Fruit fly (Drosophila melanogaster) whole organism, embryonic: ENCODE data around the gene Trim9.

ENCODE experiments used
- Atf3 ChIP-seq: fragments of 200-800 bp; sonication (Bioruptor generic); optimal IDR thresholded peaks from 3 replicates; lab custom pipeline; 2016; ENCODE audit warnings: missing biosample characterization, missing genetic modification characterization
- CG10274 ChIP-seq: fragments of 200-800 bp; sonication (Bioruptor generic); optimal IDR thresholded peaks from 3 replicates; lab custom pipeline; 2017; ENCODE audit warnings: missing biosample characterization, mild to moderate bottlenecking, missing genetic modification characterization
- CG10321 ChIP-seq: fragments of 200-800 bp; sonication (Bioruptor generic); IDR thresholded peaks from 2 replicates; pipeline ENCODE4 v1.3.6; 2022; ENCODE audit warnings: missing biosample characterization, missing genetic modification characterization
- CG10565 ChIP-seq: fragments of 200-800 bp; sonication (Bioruptor generic); optimal IDR thresholded peaks from 3 replicates; lab custom pipeline; 2016; ENCODE audit warnings: missing biosample characterization, mild to moderate bottlenecking, missing genetic modification characterization
- CG12071 ChIP-seq: fragments of 200-800 bp; sonication (Bioruptor generic); optimal IDR thresholded peaks from 3 replicates; lab custom pipeline; 2018; ENCODE audit warnings: missing biosample characterization, mild to moderate bottlenecking, missing genetic modification characterization
- CG13424 ChIP-seq: fragments of 200-800 bp; sonication (Bioruptor generic); optimal IDR thresholded peaks from 2 replicates; lab custom pipeline; 2019; ENCODE audit warnings: missing biosample characterization, mild to moderate bottlenecking, missing genetic modification characterization, moderate library complexity
- CG13624 ChIP-seq: fragments of 200-800 bp; sonication (Bioruptor generic); optimal IDR thresholded peaks from 2 replicates; lab custom pipeline; 2016; ENCODE audit warnings: missing biosample characterization, missing genetic modification characterization
- CG16815 ChIP-seq: fragments of 200-800 bp; sonication (Bioruptor generic); optimal IDR thresholded peaks from 3 replicates; lab custom pipeline; 2017; ENCODE audit warnings: missing biosample characterization, mild to moderate bottlenecking, missing genetic modification characterization
- CG17328 ChIP-seq: fragments of 200-800 bp; sonication (Bioruptor generic); IDR thresholded peaks from 2 replicates; pipeline ENCODE4 v1.3.6; 2022; ENCODE audit warnings: missing biosample characterization, missing genetic modification characterization
- CG30403 ChIP-seq: fragments of 200-800 bp; sonication (Bioruptor generic); optimal IDR thresholded peaks from 3 replicates; lab custom pipeline; 2016; ENCODE audit warnings: missing biosample characterization, missing genetic modification characterization
- CG5953 ChIP-seq: fragments of 200-800 bp; sonication (Bioruptor generic); IDR thresholded peaks from 2 replicates; pipeline ENCODE4 v1.3.6; 2022; ENCODE audit warnings: missing biosample characterization, missing genetic modification characterization
- CG6791 ChIP-seq: fragments of 200-800 bp; sonication (Bioruptor generic); IDR thresholded peaks from 3 replicates; pipeline ENCODE4 v1.3.6; 2022; ENCODE audit warnings: missing biosample characterization, missing genetic modification characterization; ENCODE audit not compliant: partially characterized antibody
- CG7271 ChIP-seq: fragments of 200-800 bp; sonication (Bioruptor generic); optimal IDR thresholded peaks from 2 replicates; lab custom pipeline; 2018; ENCODE audit warnings: missing biosample characterization, mild to moderate bottlenecking, missing genetic modification characterization, moderate library complexity
- CG7556 ChIP-seq: fragments of 200-800 bp; sonication (Bioruptor generic); optimal IDR thresholded peaks from 2 replicates; lab custom pipeline; 2017; ENCODE audit warnings: missing biosample characterization, mild to moderate bottlenecking, missing genetic modification characterization
- CG7786 ChIP-seq: fragments of 200-800 bp; sonication (Bioruptor generic); optimal IDR thresholded peaks from 2 replicates; lab custom pipeline; 2016; ENCODE audit warnings: missing biosample characterization, missing genetic modification characterization
- CG9437 ChIP-seq: fragments of 200-800 bp; sonication (Bioruptor generic); optimal IDR thresholded peaks from 2 replicates; lab custom pipeline; 2018; ENCODE audit warnings: missing biosample characterization, mild to moderate bottlenecking, missing genetic modification characterization
- Dip3 ChIP-seq: fragments of 200-800 bp; sonication (Bioruptor generic); optimal IDR thresholded peaks from 3 replicates; lab custom pipeline; 2016; ENCODE audit warnings: missing biosample characterization, missing genetic modification characterization
- E2f1 ChIP-seq: fragments of 200-800 bp; sonication (Bioruptor generic); IDR thresholded peaks from 2 replicates; pipeline ENCODE4 v1.3.6; 2022; ENCODE audit warnings: missing biosample characterization, missing genetic modification characterization
- HHEX ChIP-seq: fragments of 200-800 bp; sonication (Bioruptor generic); optimal IDR thresholded peaks from 3 replicates; lab custom pipeline; 2017; ENCODE audit warnings: missing biosample characterization, mild to moderate bottlenecking, missing genetic modification characterization, missing genetic modification reagents
- HLHmδ ChIP-seq: fragments of 200-800 bp; sonication (Bioruptor generic); optimal IDR thresholded peaks from 2 replicates; lab custom pipeline; 2018; ENCODE audit warnings: missing biosample characterization, mild to moderate bottlenecking, missing genetic modification characterization, moderate library complexity
- Hey ChIP-seq: fragments of 200-800 bp; sonication (Bioruptor generic); optimal IDR thresholded peaks from 3 replicates; lab custom pipeline; 2018; ENCODE audit warnings: missing biosample characterization, mild to moderate bottlenecking, missing genetic modification characterization
- Mad ChIP-seq: fragments of 200-800 bp; sonication (Bioruptor generic); optimal IDR thresholded peaks from 2 replicates; lab custom pipeline; 2016; ENCODE audit warnings: missing biosample characterization, missing genetic modification characterization
- NC2β ChIP-seq: fragments of 200-800 bp; sonication (Bioruptor generic); optimal IDR thresholded peaks from 2 replicates; lab custom pipeline; 2016; ENCODE audit warnings: missing biosample characterization, missing genetic modification characterization
- Neu2 ChIP-seq: fragments of 200-800 bp; sonication (Bioruptor generic); optimal IDR thresholded peaks from 3 replicates; lab custom pipeline; 2016; ENCODE audit warnings: missing biosample characterization, missing genetic modification characterization, borderline replicate concordance
- Nf-YA ChIP-seq: fragments of 200-800 bp; sonication (Bioruptor generic); IDR thresholded peaks from 2 replicates; pipeline ENCODE4 v1.3.6; 2022; ENCODE audit warnings: missing biosample characterization, missing genetic modification characterization
- Sox100B ChIP-seq: fragments of 200-800 bp; sonication (Bioruptor generic); optimal IDR thresholded peaks from 3 replicates; lab custom pipeline; 2018; ENCODE audit warnings: missing biosample characterization, mild to moderate bottlenecking, missing genetic modification characterization
- ac ChIP-seq: fragments of 200-800 bp; sonication (Bioruptor generic); optimal IDR thresholded peaks from 3 replicates; lab custom pipeline; 2017; ENCODE audit warnings: missing biosample characterization, mild to moderate bottlenecking, missing genetic modification characterization
- cato ChIP-seq: fragments of 200-800 bp; sonication (Bioruptor generic); optimal IDR thresholded peaks from 2 replicates; lab custom pipeline; 2016; ENCODE audit warnings: missing biosample characterization, missing genetic modification characterization, borderline replicate concordance
- chm ChIP-seq: fragments of 200-800 bp; sonication (Bioruptor generic); IDR thresholded peaks from 2 replicates; pipeline ENCODE4 v1.3.6; 2022; ENCODE audit warnings: missing biosample characterization, missing genetic modification characterization
- crc ChIP-seq: fragments of 200-800 bp; sonication (Bioruptor generic); optimal IDR thresholded peaks from 2 replicates; lab custom pipeline; 2016; ENCODE audit warnings: missing biosample characterization, missing genetic modification characterization
- ewg ChIP-seq: fragments of 200-800 bp; sonication (Bioruptor generic); optimal IDR thresholded peaks from 3 replicates; lab custom pipeline; 2017; ENCODE audit warnings: mild to moderate bottlenecking, missing biosample characterization, missing genetic modification reagents, missing genetic modification characterization
- fd3F ChIP-seq: fragments of 200-800 bp; sonication (Bioruptor generic); optimal IDR thresholded peaks from 2 replicates; lab custom pipeline; 2018; ENCODE audit warnings: missing biosample characterization, mild to moderate bottlenecking, missing genetic modification characterization, moderate library complexity
- fd64A ChIP-seq: fragments of 200-800 bp; sonication (Bioruptor generic); optimal IDR thresholded peaks from 3 replicates; lab custom pipeline; 2018; ENCODE audit warnings: missing biosample characterization, mild to moderate bottlenecking, missing genetic modification characterization
- fd96Cb ChIP-seq: fragments of 200-800 bp; sonication (Bioruptor generic); optimal IDR thresholded peaks from 2 replicates; lab custom pipeline; 2018; ENCODE audit warnings: missing biosample characterization, mild to moderate bottlenecking, missing genetic modification characterization, moderate library complexity
- fu2 ChIP-seq: fragments of 200-800 bp; sonication (Bioruptor generic); optimal IDR thresholded peaks from 2 replicates; lab custom pipeline; 2016; ENCODE audit warnings: missing biosample characterization, missing genetic modification characterization
- kni ChIP-seq: fragments of 200-800 bp; sonication (Bioruptor generic); optimal IDR thresholded peaks from 3 replicates; lab custom pipeline; 2017; ENCODE audit warnings: mild to moderate bottlenecking, missing biosample characterization, missing genetic modification reagents, missing genetic modification characterization
- mirr ChIP-seq: fragments of 200-800 bp; sonication (Bioruptor generic); optimal IDR thresholded peaks from 3 replicates; lab custom pipeline; 2018; ENCODE audit warnings: missing biosample characterization, mild to moderate bottlenecking, missing genetic modification characterization
- nmo ChIP-seq: fragments of 200-800 bp; sonication (Bioruptor generic); optimal IDR thresholded peaks from 2 replicates; lab custom pipeline; 2018; ENCODE audit warnings: missing biosample characterization, mild to moderate bottlenecking, missing genetic modification characterization, moderate library complexity
- pros ChIP-seq: fragments of 200-800 bp; sonication (Bioruptor generic); optimal IDR thresholded peaks from 3 replicates; lab custom pipeline; 2019; ENCODE audit warnings: missing biosample characterization, mild to moderate bottlenecking, missing genetic modification characterization, moderate library complexity
- pum ChIP-seq: fragments of 200-800 bp; sonication (Bioruptor generic); optimal IDR thresholded peaks from 2 replicates; lab custom pipeline; 2016; ENCODE audit warnings: missing biosample characterization, missing genetic modification characterization
- sd ChIP-seq: fragments of 200-800 bp; sonication (Bioruptor generic); optimal IDR thresholded peaks from 3 replicates; lab custom pipeline; 2018; ENCODE audit warnings: missing biosample characterization, mild to moderate bottlenecking, missing genetic modification characterization, moderate library complexity
- sna ChIP-seq: fragments of 200-800 bp; sonication (Bioruptor generic); IDR thresholded peaks from 2 replicates; pipeline ENCODE4 v1.3.6; 2022; ENCODE audit warnings: missing biosample characterization, missing genetic modification characterization; ENCODE audit not compliant: partially characterized antibody
- sob ChIP-seq: fragments of 200-800 bp; sonication (Bioruptor generic); IDR thresholded peaks from 2 replicates; pipeline ENCODE4 v1.3.6; 2022; ENCODE audit warnings: missing biosample characterization, missing genetic modification characterization
- tgo ChIP-seq: fragments of 200-800 bp; sonication (Bioruptor generic); IDR thresholded peaks from 3 replicates; pipeline ENCODE4 v1.3.6; 2022; ENCODE audit warnings: missing biosample characterization, missing genetic modification characterization
- tin ChIP-seq: fragments of 200-800 bp; sonication (Bioruptor generic); optimal IDR thresholded peaks from 3 replicates; lab custom pipeline; 2016; ENCODE audit warnings: missing biosample characterization, missing genetic modification characterization
- tup ChIP-seq: fragments of 200-800 bp; sonication (Bioruptor generic); optimal IDR thresholded peaks from 2 replicates; lab custom pipeline; 2016; ENCODE audit warnings: missing biosample characterization, mild to moderate bottlenecking, missing genetic modification characterization, moderate library complexity
- wdn ChIP-seq: fragments of 200-800 bp; sonication (Bioruptor generic); IDR thresholded peaks from 2 replicates; pipeline ENCODE4 v1.3.6; 2022; ENCODE audit warnings: missing biosample characterization, missing genetic modification characterization
- zen2 ChIP-seq: fragments of 200-800 bp; sonication (Bioruptor generic); IDR thresholded peaks from 3 replicates; pipeline ENCODE4 v1.3.6; 2022; ENCODE audit warnings: missing biosample characterization, missing genetic modification characterization; ENCODE audit not compliant: partially characterized antibody
- zf30C ChIP-seq: fragments of 200-800 bp; sonication (Bioruptor generic); optimal IDR thresholded peaks from 3 replicates; lab custom pipeline; 2018; ENCODE audit warnings: missing biosample characterization, mild to moderate bottlenecking, missing genetic modification characterization

Trim9 gene

DNA sequence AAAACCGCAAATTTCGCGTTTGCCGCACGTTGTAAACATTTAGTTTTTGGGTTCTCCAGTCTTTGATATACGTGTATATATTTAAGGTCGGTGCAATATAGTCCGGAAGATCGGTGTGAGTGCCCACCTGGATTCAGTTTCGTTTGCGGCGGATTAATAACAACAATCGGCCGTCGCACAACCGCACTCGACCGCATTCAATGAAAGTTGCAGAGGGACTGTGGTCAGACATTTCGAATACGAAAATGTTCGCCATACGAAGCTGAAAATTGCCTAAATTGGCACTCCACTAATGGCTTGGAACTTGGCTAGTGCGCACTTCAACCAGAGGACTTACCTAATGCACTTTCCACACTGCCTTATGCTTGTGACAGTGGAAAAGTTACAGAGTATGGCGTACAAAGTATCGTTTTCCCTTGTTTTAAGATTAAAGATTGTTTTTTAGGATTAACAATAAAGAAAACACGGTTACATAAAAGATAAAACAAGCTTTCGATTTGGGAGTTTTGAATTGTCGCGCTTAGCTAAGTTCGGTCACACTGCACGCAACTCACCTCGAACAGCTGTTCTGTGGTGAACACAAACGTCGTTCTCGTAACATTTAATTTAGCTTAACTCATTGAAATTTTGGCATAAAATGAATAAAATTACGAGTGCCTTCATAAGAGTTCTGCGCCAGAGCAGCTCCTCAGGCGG lies 38.0 kb upstream of the Trim9 start, which contains the start of the genes Myo31DF and CG6094 (continued):
- TF ChIP-seq fu2 (peak; percentile 43), zf30C (GFP tag; lab: Kevin White, UChicago) (no peak), fd3F (GFP tag; lab: Kevin White, UChicago) (no peak), CG10321 (no peak; the same call in 1 of the 2 replicates), pum (GFP tag; lab: Kevin White, UChicago) (peak; percentile 21), zen2 (GFP tag; lab: Robert Waterston, UW) (no peak), CG13424 (tag; lab: Kevin White, UChicago) (peak; percentile 30), fd96Cb (tag; lab: Kevin White, UChicago) (no peak), Nf-YA (GFP tag; lab: Robert Waterston, UW) (no peak), Mad (GFP tag; lab: Kevin White, UChicago) (peak; percentile 46), ewg (GFP tag; lab: Kevin White, UChicago) (peak; percentile 41), Sox100B (GFP tag; lab: Kevin White, UChicago) (no peak), tin (GFP tag; lab: Kevin White, UChicago) (no peak), HHEX (GFP tag; lab: Kevin White, UChicago) (peak; percentile 12), CG16815 (no peak), sna (GFP tag; lab: Robert Waterston, UW) (no peak), wdn (GFP tag; lab: Robert Waterston, UW) (no peak), sd (peak; percentile 65), CG10565 (GFP tag; lab: Kevin White, UChicago) (no peak), mirr (peak; percentile 32), crc (no peak), CG7786 (GFP tag; lab: Kevin White, UChicago) (peak; percentile 38), pros (GFP tag; lab: Kevin White, UChicago) (no peak), Atf3 (GFP tag; lab: Kevin White, UChicago) (no peak), ac (no peak), cato (no peak), Dip3 (GFP tag; lab: Kevin White, UChicago) (no peak), HLHmδ (peak; percentile 79), CG9437 (GFP tag; lab: Kevin White, UChicago) (no peak), CG7271 (no peak), CG5953 (GFP tag; lab: Robert Waterston, UW) (peak; percentile 41; the same call in 1 of the 2 replicates), CG30403 (GFP tag; lab: Kevin White, UChicago) (no peak), sob (GFP tag; lab: Robert Waterston, UW) (peak; percentile 46; the same call in 1 of the 2 replicates), E2f1 (GFP tag; lab: Robert Waterston, UW) (no peak), Hey (no peak), kni (no peak), chm (peak; percentile 78), CG12071 (peak; percentile 40), tup (GFP tag; lab: Kevin White, UChicago) (no peak), fd64A (peak; percentile 1), tgo (GFP tag; lab: Robert Waterston, UW) (no peak), Neu2 (GFP tag; lab: Kevin White, UChicago) (no peak), CG17328 (GFP tag; lab: Robert Waterston, UW) (0 out of 2 replicates have a peak, but pooled peaks have one; percentile 29), CG7556 (GFP tag; lab: Kevin White, UChicago) (no peak), CG13624 (peak; percentile 41), CG6791 (GFP tag; lab: Robert Waterston, UW) (peak; percentile 68; the same call in 2 of the 3 replicates), nmo (GFP tag; lab: Kevin White, UChicago) (peak; percentile 78), CG10274 (GFP tag; lab: Kevin White, UChicago) (no peak), NC2β (GFP tag; lab: Kevin White, UChicago) (peak; percentile 39)
